Fruit fly (Drosophila melanogaster) S2 (cell line): Measurements from ENCODE around the gene CG7518.

Experiments
- CG8478 ChIP-seq: fragments of >200 bp; optimal IDR thresholded peaks from 2 replicates; lab custom pipeline; 2018
- CTCF ChIP-seq, 2 experiments: fragments of >200 bp; optimal IDR thresholded peaks; 2 replicates each; lab custom pipeline; 2018

dm6 chr3R:12995522-12995921, 2.4 kb upstream of the CG7518 start, which contains the start of gene CG7488:
- TF ChIP-seq CTCF (optimal IDR thresholded peaks at IDR 0.05; lab: Kevin White, UChicago) = no peak
- TF ChIP-seq CG8478 (lab: Kevin White, UChicago) = no peak
